Fruit fly (Drosophila melanogaster): Measurements from ENCODE around the gene CG32591.

CG32591 gene

DNA sequence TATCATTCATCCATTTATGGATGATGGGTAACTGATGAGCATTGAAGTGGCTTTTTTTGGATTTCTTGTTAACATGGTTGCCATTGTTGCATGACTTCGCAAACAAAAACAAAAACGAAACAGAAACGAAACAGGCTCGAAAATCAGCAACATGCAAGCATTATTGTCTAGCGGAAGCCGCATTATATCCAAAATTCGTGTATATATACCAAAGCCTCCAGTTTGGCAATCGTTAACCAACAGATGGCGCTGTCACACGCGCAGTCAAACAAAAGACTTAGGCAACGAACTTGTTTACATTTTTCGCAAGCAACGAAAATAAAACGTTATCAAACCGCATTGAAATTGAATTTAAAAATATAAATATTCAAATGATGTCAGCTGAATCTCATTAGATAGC is 49.8 kb downstream of the CG32591 start (continued):
- TF ChIP-seq dm (GFP tag; optimal IDR thresholded peaks at IDR 0.05), result no peak
- no peak for TF ChIP-seq HmgD (GFP tag; optimal IDR thresholded peaks at IDR 0.05)
- no peak for TF ChIP-seq CG3847 (GFP tag; IDR thresholded peaks at IDR 0.05)
